Worm (Caenorhabditis elegans) whole organism, mixed stage, embryonic: ENCODE results near the gene B0198.2.

Experiments
- M03D4.4 ChIP-seq: sonication (generic microtip); optimal IDR thresholded peaks from 2 replicates; lab custom pipeline; 2017; ENCODE audit warnings: mild to moderate bottlenecking, missing genetic modification characterization, missing compliant biosample characterization
- bed-3 ChIP-seq: fragments of 200-800 bp; sonication (Bioruptor generic); optimal IDR thresholded peaks from 3 replicates; lab custom pipeline; 2018; ENCODE audit warnings: mild to moderate bottlenecking, missing genetic modification characterization, moderate library complexity, missing compliant biosample characterization
- blmp-1 ChIP-seq: fragments of 150-350 bp; optimal IDR thresholded peaks from 2 replicates; lab custom pipeline; 2014; ENCODE audit warnings: missing biosample characterization, missing genetic modification characterization
- ceh-39 ChIP-seq: fragments of 150-350 bp; optimal IDR thresholded peaks from 2 replicates; lab custom pipeline; 2014; ENCODE audit warnings: missing biosample characterization, missing genetic modification characterization
- ceh-43 ChIP-seq: fragments of 200-800 bp; sonication (Bioruptor generic); optimal IDR thresholded peaks from 2 replicates; lab custom pipeline; 2018; ENCODE audit warnings: mild to moderate bottlenecking, missing genetic modification characterization, moderate library complexity, missing compliant biosample characterization
- ceh-83 ChIP-seq: fragments of 200-800 bp; sonication (Bioruptor generic); optimal IDR thresholded peaks from 2 replicates; lab custom pipeline; 2018; ENCODE audit warnings: mild to moderate bottlenecking, missing genetic modification characterization, missing compliant biosample characterization
- ces-1 ChIP-seq: fragments of 150-350 bp; optimal IDR thresholded peaks from 2 replicates; lab custom pipeline; 2014; ENCODE audit warnings: missing biosample characterization, missing genetic modification reagents, missing genetic modification characterization
- cnd-1 ChIP-seq: fragments of 200-800 bp; sonication (Bioruptor generic); optimal IDR thresholded peaks from 2 replicates; lab custom pipeline; 2018; ENCODE audit warnings: mild to moderate bottlenecking, missing genetic modification characterization, missing compliant biosample characterization
- elt-1 ChIP-seq: sonication (generic microtip); optimal IDR thresholded peaks from 2 replicates; lab custom pipeline; 2017; ENCODE audit warnings: missing genetic modification characterization, mild to moderate bottlenecking, missing compliant biosample characterization, antibody characterized with exemption, moderate library complexity, borderline replicate concordance; ENCODE audit not compliant: insufficient read depth
- elt-3 ChIP-seq: fragments of 150-350 bp; optimal IDR thresholded peaks from 2 replicates; lab custom pipeline; 2014; ENCODE audit warnings: missing biosample characterization, missing genetic modification characterization
- flh-1 ChIP-seq: fragments of 200-800 bp; sonication (Bioruptor generic); optimal IDR thresholded peaks from 2 replicates; lab custom pipeline; 2018; ENCODE audit warnings: mild to moderate bottlenecking, missing genetic modification characterization, moderate library complexity, missing compliant biosample characterization
- ham-2 ChIP-seq: fragments of 200-800 bp; sonication (Bioruptor generic); optimal IDR thresholded peaks from 2 replicates; lab custom pipeline; 2018; ENCODE audit warnings: mild to moderate bottlenecking, missing genetic modification characterization, missing compliant biosample characterization
- hlh-1 ChIP-seq: fragments of 150-350 bp; optimal IDR thresholded peaks from 2 replicates; lab custom pipeline; 2014; ENCODE audit warnings: missing biosample characterization, missing genetic modification reagents, missing genetic modification characterization
- lin-13 ChIP-seq: fragments of 150-350 bp; optimal IDR thresholded peaks from 2 replicates; lab custom pipeline; 2014; ENCODE audit warnings: missing biosample characterization, missing genetic modification characterization
- lin-32 ChIP-seq: fragments of 200-800 bp; sonication (Bioruptor generic); optimal IDR thresholded peaks from 2 replicates; lab custom pipeline; 2018; ENCODE audit warnings: mild to moderate bottlenecking, missing genetic modification characterization, missing compliant biosample characterization
- lsy-2 ChIP-seq: fragments of 150-350 bp; optimal IDR thresholded peaks from 2 replicates; lab custom pipeline; 2014; ENCODE audit warnings: missing biosample characterization, missing genetic modification characterization
- mab-5 ChIP-seq: fragments of 150-350 bp; optimal IDR thresholded peaks from 2 replicates; lab custom pipeline; 2014; ENCODE audit warnings: missing biosample characterization, missing genetic modification characterization
- mep-1 ChIP-seq: fragments of 150-350 bp; optimal IDR thresholded peaks from 2 replicates; lab custom pipeline; 2017; ENCODE audit warnings: missing biosample characterization, missing genetic modification reagents, missing genetic modification characterization, inconsistent platforms
- mls-2 ChIP-seq: sonication (generic microtip); optimal IDR thresholded peaks from 2 replicates; lab custom pipeline; 2016; ENCODE audit warnings: mild to moderate bottlenecking, missing genetic modification characterization, moderate library complexity, missing compliant biosample characterization
- nhr-2 ChIP-seq: fragments of 150-350 bp; optimal IDR thresholded peaks from 2 replicates; lab custom pipeline; 2014; ENCODE audit warnings: missing biosample characterization, missing genetic modification characterization
- nhr-237 ChIP-seq: fragments of 150-350 bp; optimal IDR thresholded peaks from 2 replicates; lab custom pipeline; 2014; ENCODE audit warnings: missing biosample characterization, missing genetic modification characterization
- nhr-28 ChIP-seq: fragments of 150-350 bp; optimal IDR thresholded peaks from 2 replicates; lab custom pipeline; 2014; ENCODE audit warnings: missing biosample characterization, missing genetic modification characterization
- nhr-76 ChIP-seq: sonication (generic microtip); optimal IDR thresholded peaks from 2 replicates; lab custom pipeline; 2017; ENCODE audit warnings: missing biosample characterization, missing genetic modification characterization
- pha-4 ChIP-seq: fragments of 150-350 bp; optimal IDR thresholded peaks from 2 replicates; lab custom pipeline; 2018; ENCODE audit warnings: missing biosample characterization, missing genetic modification reagents, missing genetic modification characterization
- sem-2 ChIP-seq: fragments of 200-800 bp; sonication (Bioruptor generic); optimal IDR thresholded peaks from 2 replicates; lab custom pipeline; 2018; ENCODE audit warnings: mild to moderate bottlenecking, missing genetic modification characterization, missing compliant biosample characterization
- snpc-4 ChIP-seq: fragments of 150-350 bp; optimal IDR thresholded peaks from 2 replicates; lab custom pipeline; 2014; ENCODE audit warnings: missing biosample characterization, missing genetic modification characterization
- sptf-1 ChIP-seq: sonication (generic microtip); optimal IDR thresholded peaks from 2 replicates; lab custom pipeline; 2017; ENCODE audit warnings: mild to moderate bottlenecking, missing genetic modification characterization, moderate library complexity, missing compliant biosample characterization
- tbx-8 ChIP-seq: fragments of 200-800 bp; sonication (Bioruptor generic); optimal IDR thresholded peaks from 2 replicates; lab custom pipeline; 2018; ENCODE audit warnings: mild to moderate bottlenecking, missing genetic modification characterization, moderate library complexity, missing compliant biosample characterization
- unc-120 ChIP-seq: sonication (generic microtip); optimal IDR thresholded peaks from 2 replicates; lab custom pipeline; 2017; ENCODE audit warnings: missing genetic modification characterization, missing compliant biosample characterization; ENCODE audit not compliant: poor library complexity, severe bottlenecking
- unc-39 ChIP-seq: fragments of 150-350 bp; optimal IDR thresholded peaks from 2 replicates; lab custom pipeline; 2014; ENCODE audit warnings: missing biosample characterization, missing genetic modification characterization
- zip-8 ChIP-seq: fragments of 150-350 bp; optimal IDR thresholded peaks from 2 replicates; lab custom pipeline; 2014; ENCODE audit warnings: missing biosample characterization, missing genetic modification characterization
- ztf-11 ChIP-seq: fragments of 150-350 bp; optimal IDR thresholded peaks from 2 replicates; lab custom pipeline; 2014; ENCODE audit warnings: missing biosample characterization, missing genetic modification characterization

Gene B0198.2

DNA sequence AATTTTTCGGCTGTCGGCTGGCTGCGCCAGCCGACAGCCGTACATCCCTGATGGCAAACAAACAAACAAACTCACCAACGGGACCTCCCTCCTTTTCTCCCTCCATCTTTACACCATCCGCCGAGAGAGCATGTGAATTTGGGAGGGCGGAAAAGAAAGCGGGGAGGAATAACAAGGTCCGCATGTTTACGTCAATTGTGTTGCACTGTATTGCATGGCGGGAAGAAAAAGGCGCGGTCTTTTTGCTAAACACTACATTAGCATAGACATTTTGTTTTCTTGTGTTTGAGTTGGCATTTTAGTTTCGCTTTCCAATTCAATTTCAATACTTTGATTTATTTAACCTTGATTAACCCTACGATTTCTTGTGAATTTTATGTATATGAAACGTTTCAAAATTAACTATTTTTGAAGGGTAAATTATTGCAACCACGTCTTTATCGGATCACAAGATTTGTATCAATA is 37.6 kb upstream of the B0198.2 start, which contains the start of gene C49F5.6:
C49F5.6 (plus strand) TSS at position 415 of the 465 bp plus-strand sequence.
- TF ChIP-seq nhr-2, result no peak
- no peak for TF ChIP-seq ceh-43
- no peak for TF ChIP-seq sem-2
- TF ChIP-seq ceh-83 (GFP tag; lab: Kevin White, UChicago), result no peak
- no peak for TF ChIP-seq sptf-1 (tag; lab: Kevin White, UChicago)
- TF ChIP-seq hlh-1 (tag; lab: Kevin White, UChicago), result no peak
- no peak for TF ChIP-seq lsy-2 (tag; lab: Kevin White, UChicago)
- TF ChIP-seq elt-1, result no peak
- no peak for TF ChIP-seq ztf-11
- TF ChIP-seq mab-5 (tag; lab: Kevin White, UChicago), result no peak
- TF ChIP-seq blmp-1, result no peak
- TF ChIP-seq ham-2 (GFP tag; lab: Kevin White, UChicago), result no peak
- TF ChIP-seq unc-120, result no peak
- TF ChIP-seq, all 35 proteins: peak for 0

ce11 chrX:11992246-11992645 is 33.3 kb upstream of the B0198.2 start:
- TF ChIP-seq nhr-237 (tag; lab: Kevin White, UChicago) (no peak), nhr-28 (tag; lab: Kevin White, UChicago) (no peak), bed-3 (GFP tag; lab: Kevin White, UChicago) (no peak), mep-1 (no peak), unc-120 (no peak), ztf-11 (no peak)

ce11 chrX:11992778-11993177 is 32.8 kb upstream of the B0198.2 start:
- TF ChIP-seq ceh-83 (GFP tag; lab: Kevin White, UChicago) (no peak), ceh-43 (no peak), cnd-1 (no peak), snpc-4 (tag; lab: Kevin White, UChicago) (no peak), ham-2 (GFP tag; lab: Kevin White, UChicago) (no peak), unc-120 (no peak), elt-1 (no peak), M03D4.4 (tag; lab: Kevin White, UChicago) (no peak), flh-1 (GFP tag; lab: Kevin White, UChicago) (no peak), elt-3 (tag; lab: Kevin White, UChicago) (no peak), pha-4 (tag; lab: Kevin White, UChicago) (no peak), sem-2 (no peak), lin-32 (GFP tag; lab: Kevin White, UChicago) (no peak), blmp-1 (no peak), mep-1 (no peak), nhr-76 (tag; lab: Kevin White, UChicago) (no peak), mls-2 (tag; lab: Kevin White, UChicago) (no peak)
- TF ChIP-seq, all 35 proteins: peak for 0

DNA sequence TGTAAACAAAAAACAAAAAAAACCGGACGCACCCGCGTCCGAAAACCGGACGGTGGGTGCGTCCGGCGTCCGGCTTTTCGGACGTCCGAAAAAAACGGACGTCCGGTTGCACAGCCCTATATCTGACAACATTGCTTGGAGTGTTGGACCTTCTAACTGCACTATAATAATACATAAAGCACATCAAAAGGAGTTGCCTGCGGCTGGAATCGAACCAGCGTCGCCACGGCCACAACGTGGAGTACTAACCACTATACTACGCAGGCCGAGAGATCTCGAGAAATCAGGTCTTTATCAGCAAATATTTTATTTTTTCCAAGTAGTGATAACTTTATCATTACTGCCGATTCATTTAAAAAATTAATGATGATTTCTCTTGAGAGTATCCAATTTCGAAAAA is 32.2 kb upstream of the B0198.2 start:
- no peak for TF ChIP-seq ceh-43
- no peak for TF ChIP-seq M03D4.4 (tag; lab: Kevin White, UChicago)
- TF ChIP-seq bed-3 (GFP tag; lab: Kevin White, UChicago), result no peak
- TF ChIP-seq mls-2 (tag; lab: Kevin White, UChicago), result no peak
- TF ChIP-seq zip-8 (tag; lab: Kevin White, UChicago), result no peak
- TF ChIP-seq snpc-4 (tag; lab: Kevin White, UChicago), result no peak
- TF ChIP-seq lin-13 (tag; lab: Kevin White, UChicago), result no peak
- TF ChIP-seq unc-39 (tag; lab: Kevin White, UChicago), result no peak
- no peak for TF ChIP-seq sem-2
- no peak for TF ChIP-seq ham-2 (GFP tag; lab: Kevin White, UChicago)

ce11 chrX:11994484-11994883 is 31.1 kb upstream of the B0198.2 start, which contains the start of gene C49F5.7:
TSS of gene C49F5.7 (plus strand) at chrX:11994784.
- TF ChIP-seq sem-2, result no peak
- no peak for TF ChIP-seq blmp-1
- TF ChIP-seq mep-1, result no peak
- no peak for TF ChIP-seq ceh-39
- TF ChIP-seq ceh-83 (GFP tag; lab: Kevin White, UChicago), result no peak
- no peak for TF ChIP-seq nhr-76 (tag; lab: Kevin White, UChicago)
- TF ChIP-seq hlh-1 (tag; lab: Kevin White, UChicago), result no peak
- no peak for TF ChIP-seq unc-39 (tag; lab: Kevin White, UChicago)
- no peak for TF ChIP-seq elt-1
- no peak for TF ChIP-seq lin-13 (tag; lab: Kevin White, UChicago)

- no peak for TF ChIP-seq nhr-2
- TF ChIP-seq unc-39 (tag; lab: Kevin White, UChicago), result no peak
- no peak for TF ChIP-seq ceh-43
- no peak for TF ChIP-seq mep-1
- no peak for TF ChIP-seq tbx-8 (GFP tag; lab: Kevin White, UChicago)
- no peak for TF ChIP-seq ces-1
- no peak for TF ChIP-seq lsy-2 (tag; lab: Kevin White, UChicago)
- no peak for TF ChIP-seq ztf-11
- no peak for TF ChIP-seq sptf-1 (tag; lab: Kevin White, UChicago)
- no peak for TF ChIP-seq pha-4 (tag; lab: Kevin White, UChicago)
- no peak for TF ChIP-seq cnd-1
- no peak for TF ChIP-seq lin-13 (tag; lab: Kevin White, UChicago)
- no peak for TF ChIP-seq mls-2 (tag; lab: Kevin White, UChicago)
- TF ChIP-seq lin-32 (GFP tag; lab: Kevin White, UChicago), result no peak
- no peak for TF ChIP-seq nhr-76 (tag; lab: Kevin White, UChicago)
- TF ChIP-seq elt-3 (tag; lab: Kevin White, UChicago), result no peak
- no peak for TF ChIP-seq snpc-4 (tag; lab: Kevin White, UChicago)
- TF ChIP-seq, all 35 proteins: peak for 0
Measured at ce11 chrX:11996606-11997005, 28.9 kb upstream of the B0198.2 start.
